Fruit fly (Drosophila melanogaster) whole organism, embryonic: ENCODE data around the gene Osi18.

ENCODE experiments used
- B-H1 ChIP-seq: fragments of 200-800 bp; sonication (Bioruptor generic); IDR thresholded peaks from 3 replicates; pipeline ENCODE4 v1.3.6; 2022; ENCODE audit warnings: missing biosample characterization, missing genetic modification characterization
- CG11085 ChIP-seq: fragments of 200-800 bp; sonication (Bioruptor generic); IDR thresholded peaks from 2 replicates; pipeline ENCODE4 v1.3.6; 2022; ENCODE audit warnings: missing biosample characterization, missing genetic modification characterization
- CG12219 ChIP-seq: fragments of 200-800 bp; sonication (Bioruptor generic); optimal IDR thresholded peaks from 3 replicates; lab custom pipeline; 2018; ENCODE audit warnings: missing biosample characterization, mild to moderate bottlenecking, missing genetic modification characterization
- CG12236 ChIP-seq: fragments of 200-800 bp; sonication (Bioruptor generic); optimal IDR thresholded peaks from 2 replicates; lab custom pipeline; 2016; ENCODE audit warnings: missing biosample characterization, missing genetic modification characterization
- CG12942 ChIP-seq: fragments of 200-800 bp; sonication (Bioruptor generic); optimal IDR thresholded peaks from 3 replicates; lab custom pipeline; 2016; ENCODE audit warnings: missing biosample characterization, missing genetic modification characterization
- CG13624 ChIP-seq: fragments of 200-800 bp; sonication (Bioruptor generic); optimal IDR thresholded peaks from 2 replicates; lab custom pipeline; 2016; ENCODE audit warnings: missing biosample characterization, missing genetic modification characterization
- CG17359 ChIP-seq: fragments of 200-800 bp; sonication (Bioruptor generic); optimal IDR thresholded peaks from 3 replicates; lab custom pipeline; 2018; ENCODE audit warnings: missing biosample characterization, mild to moderate bottlenecking, missing genetic modification characterization, moderate library complexity
- CG17385 ChIP-seq: fragments of 200-800 bp; sonication (Bioruptor generic); optimal IDR thresholded peaks from 3 replicates; lab custom pipeline; 2018; ENCODE audit warnings: missing biosample characterization, mild to moderate bottlenecking, missing genetic modification characterization
- CG17612 ChIP-seq: fragments of 200-800 bp; sonication (Bioruptor generic); IDR thresholded peaks from 2 replicates; pipeline ENCODE4 v1.3.6; 2022; ENCODE audit warnings: missing biosample characterization, missing genetic modification characterization
- CG18262 ChIP-seq: fragments of 200-800 bp; optimal IDR thresholded peaks from 3 replicates; lab custom pipeline; 2019; ENCODE audit warnings: missing biosample characterization, mild to moderate bottlenecking, missing genetic modification characterization, moderate library complexity
- CG2678 ChIP-seq: fragments of 200-800 bp; sonication (Bioruptor generic); optimal IDR thresholded peaks from 3 replicates; lab custom pipeline; 2019; ENCODE audit warnings: missing biosample characterization, mild to moderate bottlenecking, missing genetic modification characterization, moderate library complexity
- CG2712 ChIP-seq: fragments of 200-800 bp; optimal IDR thresholded peaks from 3 replicates; lab custom pipeline; 2019; ENCODE audit warnings: missing biosample characterization, mild to moderate bottlenecking, missing genetic modification characterization, moderate library complexity
- CG31224 ChIP-seq: fragments of 200-800 bp; sonication (Bioruptor generic); IDR thresholded peaks from 2 replicates; pipeline ENCODE4 v1.3.6; 2022; ENCODE audit warnings: missing biosample characterization, missing genetic modification characterization
- CG3163 ChIP-seq: fragments of 200-800 bp; sonication (Bioruptor generic); optimal IDR thresholded peaks from 3 replicates; lab custom pipeline; 2016; ENCODE audit warnings: missing biosample characterization, missing genetic modification characterization
- CG3726 ChIP-seq: fragments of 200-800 bp; sonication (Bioruptor generic); IDR thresholded peaks from 3 replicates; pipeline ENCODE4, ENCODE4 v1.3.6; 2022; ENCODE audit warnings: missing biosample characterization, missing genetic modification characterization
- CG3838 ChIP-seq: fragments of 200-800 bp; sonication (Bioruptor generic); optimal IDR thresholded peaks from 3 replicates; lab custom pipeline; 2016; ENCODE audit warnings: missing biosample characterization, missing genetic modification characterization
- CG3995 ChIP-seq: fragments of 200-800 bp; sonication (Bioruptor generic); optimal IDR thresholded peaks from 3 replicates; lab custom pipeline; 2016; ENCODE audit warnings: missing biosample characterization, missing genetic modification characterization
- CG42726 ChIP-seq: fragments of 200-800 bp; sonication (Bioruptor generic); IDR thresholded peaks from 2 replicates; pipeline ENCODE4 v1.3.6; 2022; ENCODE audit warnings: missing biosample characterization, missing genetic modification characterization; ENCODE audit not compliant: partially characterized antibody
- CG4282 ChIP-seq: fragments of 200-800 bp; sonication (Bioruptor generic); optimal IDR thresholded peaks from 2 replicates; lab custom pipeline; 2016; ENCODE audit warnings: missing biosample characterization, missing genetic modification characterization
- CG4360 ChIP-seq: fragments of 200-800 bp; sonication (Bioruptor generic); IDR thresholded peaks from 2 replicates; pipeline ENCODE4 v1.3.6; 2022; ENCODE audit warnings: missing biosample characterization, missing genetic modification characterization
- CG43689 ChIP-seq: fragments of 200-800 bp; sonication (Bioruptor generic); IDR thresholded peaks from 2 replicates; pipeline ENCODE4 v1.3.6; 2022; ENCODE audit warnings: missing biosample characterization, missing genetic modification characterization
- CG6272 ChIP-seq: fragments of 200-800 bp; sonication (Bioruptor generic); IDR thresholded peaks from 2 replicates; pipeline ENCODE4 v1.3.6; 2022; ENCODE audit warnings: missing biosample characterization, missing genetic modification characterization
- CG6689 ChIP-seq: fragments of 200-800 bp; sonication (Bioruptor generic); IDR thresholded peaks from 2 replicates; pipeline ENCODE4 v1.3.6; 2022; ENCODE audit warnings: missing biosample characterization, missing genetic modification characterization
- CG7745 ChIP-seq: fragments of 200-800 bp; sonication (Bioruptor generic); optimal IDR thresholded peaks from 2 replicates; lab custom pipeline; 2018; ENCODE audit warnings: missing biosample characterization, mild to moderate bottlenecking, missing genetic modification characterization, moderate library complexity
- CG9727 ChIP-seq: fragments of 200-800 bp; sonication (Bioruptor generic); optimal IDR thresholded peaks from 3 replicates; lab custom pipeline; 2017; ENCODE audit warnings: missing biosample characterization, mild to moderate bottlenecking, missing genetic modification characterization
- CG9932 ChIP-seq: fragments of 200-800 bp; sonication (Bioruptor generic); IDR thresholded peaks from 2 replicates; pipeline ENCODE4 v1.3.6; 2022; ENCODE audit warnings: missing biosample characterization, missing genetic modification characterization
- Fer2 ChIP-seq: fragments of 200-800 bp; sonication (Bioruptor generic); optimal IDR thresholded peaks from 2 replicates; lab custom pipeline; 2018; ENCODE audit warnings: missing biosample characterization, mild to moderate bottlenecking, missing genetic modification characterization, moderate library complexity
- HHEX ChIP-seq: fragments of 200-800 bp; sonication (Bioruptor generic); optimal IDR thresholded peaks from 3 replicates; lab custom pipeline; 2017; ENCODE audit warnings: missing biosample characterization, mild to moderate bottlenecking, missing genetic modification characterization, missing genetic modification reagents
- HLHmδ ChIP-seq: fragments of 200-800 bp; sonication (Bioruptor generic); optimal IDR thresholded peaks from 2 replicates; lab custom pipeline; 2018; ENCODE audit warnings: missing biosample characterization, mild to moderate bottlenecking, missing genetic modification characterization, moderate library complexity
- NC2α ChIP-seq: fragments of 200-800 bp; sonication (Bioruptor generic); optimal IDR thresholded peaks from 2 replicates; lab custom pipeline; 2016; ENCODE audit warnings: missing biosample characterization, missing genetic modification characterization
- NC2β ChIP-seq: fragments of 200-800 bp; sonication (Bioruptor generic); optimal IDR thresholded peaks from 2 replicates; lab custom pipeline; 2016; ENCODE audit warnings: missing biosample characterization, missing genetic modification characterization
- Neu2 ChIP-seq: fragments of 200-800 bp; sonication (Bioruptor generic); optimal IDR thresholded peaks from 3 replicates; lab custom pipeline; 2016; ENCODE audit warnings: missing biosample characterization, missing genetic modification characterization, borderline replicate concordance
- Rx ChIP-seq: fragments of 200-800 bp; sonication (Bioruptor generic); IDR thresholded peaks from 2 replicates; pipeline ENCODE4 v1.3.6; 2022; ENCODE audit warnings: missing biosample characterization, missing genetic modification characterization
- Xbp1 ChIP-seq: fragments of 200-800 bp; sonication (Bioruptor generic); optimal IDR thresholded peaks from 3 replicates; lab custom pipeline; 2016; ENCODE audit warnings: missing biosample characterization, mild to moderate bottlenecking, missing genetic modification characterization
- YL-1 ChIP-seq: fragments of 200-800 bp; sonication (Bioruptor generic); optimal IDR thresholded peaks from 3 replicates; lab custom pipeline; 2017; ENCODE audit warnings: missing biosample characterization, mild to moderate bottlenecking, missing genetic modification characterization
- aop ChIP-seq: fragments of 200-800 bp; sonication (Bioruptor generic); IDR thresholded peaks from 2 replicates; pipeline ENCODE4 v1.3.6; 2022; ENCODE audit warnings: missing biosample characterization, missing genetic modification characterization
- da ChIP-seq: fragments of 200-800 bp; sonication (Bioruptor generic); optimal IDR thresholded peaks from 2 replicates; lab custom pipeline; 2016; ENCODE audit warnings: missing biosample characterization, missing genetic modification characterization
- ems ChIP-seq: fragments of 200-800 bp; sonication (Bioruptor generic); optimal IDR thresholded peaks from 3 replicates; lab custom pipeline; 2016; ENCODE audit warnings: missing biosample characterization, missing genetic modification characterization
- hbn ChIP-seq: fragments of 200-800 bp; sonication (Bioruptor generic); IDR thresholded peaks from 2 replicates; pipeline ENCODE4 v1.3.6; 2022; ENCODE audit warnings: missing biosample characterization, missing genetic modification characterization; ENCODE audit not compliant: partially characterized antibody
- jing ChIP-seq: fragments of 200-800 bp; sonication (Bioruptor generic); optimal IDR thresholded peaks from 2 replicates; lab custom pipeline; 2018; ENCODE audit warnings: missing biosample characterization, mild to moderate bottlenecking, missing genetic modification characterization
- kay ChIP-seq: fragments of 200-800 bp; sonication (Bioruptor generic); optimal IDR thresholded peaks from 2 replicates; lab custom pipeline; 2016; ENCODE audit warnings: missing biosample characterization, missing genetic modification characterization
- lmd ChIP-seq: fragments of 200-800 bp; sonication (Bioruptor generic); IDR thresholded peaks from 2 replicates; pipeline ENCODE4 v1.3.6; 2022; ENCODE audit warnings: missing biosample characterization, missing genetic modification characterization
- sim ChIP-seq: fragments of 200-800 bp; sonication (Bioruptor generic); IDR thresholded peaks from 2 replicates; pipeline ENCODE4 v1.3.6; 2022; ENCODE audit warnings: missing biosample characterization, missing genetic modification characterization
- slp2 ChIP-seq: fragments of 200-800 bp; sonication (Bioruptor generic); optimal IDR thresholded peaks from 2 replicates; lab custom pipeline; 2016; ENCODE audit warnings: missing biosample characterization, missing genetic modification characterization
- ssp ChIP-seq: fragments of 200-800 bp; sonication (Bioruptor generic); IDR thresholded peaks from 2 replicates; pipeline ENCODE4 v1.3.6; 2022; ENCODE audit warnings: missing biosample characterization, missing genetic modification characterization
- stwl ChIP-seq: fragments of 200-800 bp; sonication (Bioruptor generic); optimal IDR thresholded peaks from 3 replicates; lab custom pipeline; 2018; ENCODE audit warnings: missing biosample characterization, mild to moderate bottlenecking, missing genetic modification characterization, moderate library complexity
- tna ChIP-seq: fragments of 200-800 bp; sonication (Bioruptor generic); IDR thresholded peaks from 2 replicates; pipeline ENCODE4 v1.3.6; 2022; ENCODE audit warnings: missing biosample characterization, missing genetic modification characterization; ENCODE audit not compliant: partially characterized antibody
- trh ChIP-seq: fragments of 200-800 bp; sonication (Bioruptor generic); optimal IDR thresholded peaks from 2 replicates; lab custom pipeline; 2016; ENCODE audit warnings: missing biosample characterization, missing genetic modification characterization
- wek ChIP-seq: fragments of 200-800 bp; sonication (Bioruptor generic); optimal IDR thresholded peaks from 3 replicates; lab custom pipeline; 2018; ENCODE audit warnings: missing biosample characterization, mild to moderate bottlenecking, missing genetic modification characterization, moderate library complexity
- z ChIP-seq: fragments of 200-800 bp; sonication (Bioruptor generic); IDR thresholded peaks from 3 replicates; pipeline ENCODE4 v1.3.6; 2022; ENCODE audit warnings: missing biosample characterization, missing genetic modification characterization

Osi18 gene

DNA sequence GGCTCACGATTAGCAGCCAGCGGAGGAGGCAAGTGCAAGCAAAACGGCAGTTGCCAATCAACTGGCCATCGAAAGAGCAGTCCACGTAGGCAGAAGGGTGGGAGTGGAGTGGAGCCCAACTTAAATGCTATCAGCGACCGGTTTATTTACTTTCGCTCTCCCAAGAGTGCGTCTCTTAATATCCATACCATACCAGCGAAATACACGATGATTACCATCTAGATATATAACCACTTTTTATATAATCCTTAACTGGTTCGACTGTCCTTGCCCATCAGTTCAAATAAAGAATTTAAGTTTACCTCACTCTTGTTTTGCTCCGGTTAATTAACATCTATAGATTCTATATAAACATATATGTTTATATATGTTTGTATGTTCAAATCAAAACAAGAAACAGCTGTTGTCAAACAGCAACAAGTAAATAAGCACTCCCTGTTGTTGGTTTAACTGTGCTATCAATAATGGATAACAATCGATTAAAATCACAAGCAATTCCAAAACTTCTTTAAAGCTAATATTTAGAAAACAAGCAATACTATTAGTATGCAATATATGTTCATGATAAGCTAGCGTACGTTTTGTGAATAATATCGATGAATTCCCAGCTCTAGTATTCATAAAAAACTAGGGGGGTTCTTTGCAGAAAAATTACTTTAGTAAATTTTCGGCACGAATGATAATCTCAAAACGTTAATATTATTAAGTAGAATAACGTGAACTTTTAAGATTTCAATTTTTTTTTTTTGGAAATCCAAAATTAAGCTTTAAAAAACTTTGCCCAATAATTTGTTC, 43.7 kb downstream of the Osi18 start (continued):
- no peak for TF ChIP-seq aop (GFP tag; lab: Robert Waterston, UW)
- peak; percentile 73 for TF ChIP-seq HHEX (GFP tag; lab: Kevin White, UChicago)
- TF ChIP-seq Fer2 (tag; lab: Kevin White, UChicago) = peak; percentile 3
- TF ChIP-seq z = no peak
- peak; percentile 43 for TF ChIP-seq CG18262 (tag; lab: Kevin White, UChicago)
- TF ChIP-seq lmd (GFP tag; lab: Robert Waterston, UW) = no peak
- TF ChIP-seq CG17359 (tag; lab: Kevin White, UChicago) = peak; percentile 35
- TF ChIP-seq CG3838 (GFP tag; lab: Kevin White, UChicago) = peak; percentile 56
- no peak for TF ChIP-seq jing (GFP tag; lab: Kevin White, UChicago)
- TF ChIP-seq CG2678 (tag; lab: Kevin White, UChicago) = peak; percentile 75
- no peak for TF ChIP-seq Rx (GFP tag; lab: Robert Waterston, UW)
- peak; percentile 30 for TF ChIP-seq Xbp1
- no peak for TF ChIP-seq CG3726 (GFP tag; lab: Robert Waterston, UW)
- peak; percentile 33 for TF ChIP-seq CG3995 (GFP tag; lab: Kevin White, UChicago)
- TF ChIP-seq CG12942 (GFP tag; lab: Kevin White, UChicago) = no peak
- TF ChIP-seq CG9727 (GFP tag; lab: Kevin White, UChicago) = peak; percentile 53
- no peak for TF ChIP-seq CG6272 (GFP tag; lab: Robert Waterston, UW)
- TF ChIP-seq CG11085 = 0 out of 2 replicates have a peak, but pooled peaks have one; percentile 43
- 0 out of 2 replicates have a peak, but pooled peaks have one; percentile 4 for TF ChIP-seq CG31224 (GFP tag; lab: Robert Waterston, UW)
- no peak for TF ChIP-seq Neu2
- TF ChIP-seq CG43689 (GFP tag; lab: Robert Waterston, UW) = no peak
- TF ChIP-seq ems (GFP tag; lab: Kevin White, UChicago) = no peak
- TF ChIP-seq CG2712 (tag; lab: Kevin White, UChicago) = peak; percentile 23
- TF ChIP-seq sim (GFP tag; lab: Robert Waterston, UW) = 0 out of 2 replicates have a peak, but pooled peaks have one; percentile 7
- TF ChIP-seq ssp (GFP tag; lab: Robert Waterston, UW) = no peak
- no peak for TF ChIP-seq CG42726 (GFP tag; lab: Robert Waterston, UW)
- TF ChIP-seq CG3163 (GFP tag; lab: Kevin White, UChicago) = no peak
- TF ChIP-seq slp2 = no peak
- TF ChIP-seq CG9932 (GFP tag; lab: Robert Waterston, UW) = peak; percentile 66
- no peak for TF ChIP-seq CG4360
- no peak for TF ChIP-seq NC2β (GFP tag; lab: Kevin White, UChicago)
- TF ChIP-seq da (GFP tag; lab: Kevin White, UChicago) = no peak
- 0 out of 2 replicates have a peak, but pooled peaks have one; percentile 22 for TF ChIP-seq CG6689 (GFP tag; lab: Robert Waterston, UW)
- peak; percentile 19; the same call in 1 of the 2 replicates for TF ChIP-seq hbn (GFP tag; lab: Robert Waterston, UW)
- no peak for TF ChIP-seq YL-1
- TF ChIP-seq CG7745 (tag; lab: Kevin White, UChicago) = no peak
- TF ChIP-seq CG4282 = no peak
- TF ChIP-seq CG17385 (GFP tag; lab: Kevin White, UChicago) = peak; percentile 44
- no peak for TF ChIP-seq CG12236 (GFP tag; lab: Kevin White, UChicago)
- no peak for TF ChIP-seq HLHmδ
- TF ChIP-seq NC2α (GFP tag; lab: Kevin White, UChicago) = no peak
- no peak for TF ChIP-seq tna
- peak; percentile 22 for TF ChIP-seq stwl (tag; lab: Kevin White, UChicago)
- peak; percentile 6 for TF ChIP-seq CG12219 (GFP tag; lab: Kevin White, UChicago)
- peak; percentile 79 for TF ChIP-seq wek
- peak; percentile 56 for TF ChIP-seq trh (GFP tag; lab: Kevin White, UChicago)
- TF ChIP-seq CG13624 (GFP tag; lab: Kevin White, UChicago) = peak; percentile 42
- no peak; the same call in 2 of the 3 replicates for TF ChIP-seq B-H1
- TF ChIP-seq CG17612 (GFP tag; lab: Robert Waterston, UW) = no peak
- TF ChIP-seq kay = peak; percentile 22
